Fruit fly (Drosophila melanogaster) whole organism, embryonic: Measurements from ENCODE around the gene Gnpat.

ENCODE experiments used
- CG10543 ChIP-seq: fragments of 200-800 bp; sonication (Bioruptor generic); optimal IDR thresholded peaks from 3 replicates; lab custom pipeline; 2017; ENCODE audit warnings: missing biosample characterization, mild to moderate bottlenecking, missing genetic modification characterization, moderate library complexity
- CG11456 ChIP-seq: fragments of 200-800 bp; sonication (Bioruptor generic); IDR thresholded peaks from 3 replicates; pipeline ENCODE4 v1.3.6; 2022; ENCODE audit warnings: missing biosample characterization, missing genetic modification characterization
- CG11723 ChIP-seq: fragments of 200-800 bp; sonication (Bioruptor generic); optimal IDR thresholded peaks from 2 replicates; lab custom pipeline; 2017; ENCODE audit warnings: missing biosample characterization, mild to moderate bottlenecking, missing genetic modification characterization
- CG1603 ChIP-seq: fragments of 200-800 bp; sonication (Bioruptor generic); optimal IDR thresholded peaks from 2 replicates; lab custom pipeline; 2019; ENCODE audit warnings: missing biosample characterization, mild to moderate bottlenecking, missing genetic modification characterization, moderate library complexity
- CG17829 ChIP-seq: fragments of 200-800 bp; optimal IDR thresholded peaks from 2 replicates; lab custom pipeline; 2019; ENCODE audit warnings: missing biosample characterization, mild to moderate bottlenecking, missing genetic modification characterization, moderate library complexity
- CG18476 ChIP-seq: fragments of 200-800 bp; sonication (Bioruptor generic); optimal IDR thresholded peaks from 2 replicates; lab custom pipeline; 2016; ENCODE audit warnings: missing biosample characterization, mild to moderate bottlenecking, missing genetic modification characterization
- CG31365 ChIP-seq: fragments of 200-800 bp; sonication (Bioruptor generic); optimal IDR thresholded peaks from 2 replicates; lab custom pipeline; 2018; ENCODE audit warnings: missing biosample characterization, mild to moderate bottlenecking, missing genetic modification characterization
- CG32772 ChIP-seq: fragments of 200-800 bp; sonication (Bioruptor generic); IDR thresholded peaks from 2 replicates; pipeline ENCODE4 v1.3.6; 2022; ENCODE audit warnings: missing biosample characterization, missing genetic modification characterization
- CG3838 ChIP-seq: fragments of 200-800 bp; sonication (Bioruptor generic); optimal IDR thresholded peaks from 3 replicates; lab custom pipeline; 2016; ENCODE audit warnings: missing biosample characterization, missing genetic modification characterization
- CG4617 ChIP-seq: fragments of 200-800 bp; sonication (Bioruptor generic); optimal IDR thresholded peaks from 3 replicates; lab custom pipeline; 2016; ENCODE audit warnings: missing biosample characterization, missing genetic modification characterization, borderline replicate concordance
- CG4820 ChIP-seq: fragments of 200-800 bp; sonication (Bioruptor generic); optimal IDR thresholded peaks from 3 replicates; lab custom pipeline; 2016; ENCODE audit warnings: missing biosample characterization, missing genetic modification characterization
- CG4854 ChIP-seq: fragments of 200-800 bp; sonication (Bioruptor generic); optimal IDR thresholded peaks from 2 replicates; lab custom pipeline; 2016; ENCODE audit warnings: missing biosample characterization, missing genetic modification characterization, inconsistent platforms
- CG7271 ChIP-seq: fragments of 200-800 bp; sonication (Bioruptor generic); optimal IDR thresholded peaks from 2 replicates; lab custom pipeline; 2018; ENCODE audit warnings: missing biosample characterization, mild to moderate bottlenecking, missing genetic modification characterization, moderate library complexity
- CG7372 ChIP-seq: fragments of 200-800 bp; sonication (Bioruptor generic); IDR thresholded peaks from 2 replicates; pipeline ENCODE4 v1.3.6; 2022; ENCODE audit warnings: missing biosample characterization, missing genetic modification characterization
- CG7556 ChIP-seq: fragments of 200-800 bp; sonication (Bioruptor generic); optimal IDR thresholded peaks from 2 replicates; lab custom pipeline; 2017; ENCODE audit warnings: missing biosample characterization, mild to moderate bottlenecking, missing genetic modification characterization
- CG7928 ChIP-seq: fragments of 200-800 bp; sonication (Bioruptor generic); optimal IDR thresholded peaks from 2 replicates; lab custom pipeline; 2017; ENCODE audit warnings: missing biosample characterization, mild to moderate bottlenecking, missing genetic modification characterization
- CG8478 ChIP-seq: fragments of >200 bp; optimal IDR thresholded peaks from 2 replicates; lab custom pipeline; 2018
- CoRest ChIP-seq: fragments of 200-800 bp; sonication (Bioruptor generic); optimal IDR thresholded peaks from 3 replicates; lab custom pipeline; 2018; ENCODE audit warnings: missing biosample characterization, mild to moderate bottlenecking, missing genetic modification characterization, moderate library complexity
- Deaf1 ChIP-seq: fragments of 200-800 bp; optimal IDR thresholded peaks from 3 replicates; lab custom pipeline; 2019; ENCODE audit warnings: missing biosample characterization, mild to moderate bottlenecking, missing genetic modification characterization, moderate library complexity
- Gsc ChIP-seq: fragments of 200-800 bp; sonication (Bioruptor generic); IDR thresholded peaks from 2 replicates; pipeline ENCODE4 v1.3.6; 2022; ENCODE audit warnings: missing biosample characterization, missing genetic modification characterization
- H15 ChIP-seq: fragments of 200-800 bp; sonication (Bioruptor generic); IDR thresholded peaks from 3 replicates; pipeline ENCODE4 v1.3.6; 2022; ENCODE audit warnings: missing biosample characterization, missing genetic modification characterization
- HmgD ChIP-seq: fragments of 200-800 bp; sonication (Bioruptor generic); optimal IDR thresholded peaks from 3 replicates; lab custom pipeline; 2016; ENCODE audit warnings: missing biosample characterization, missing genetic modification characterization
- Mes4 ChIP-seq: fragments of 200-800 bp; sonication (Bioruptor generic); optimal IDR thresholded peaks from 2 replicates; lab custom pipeline; 2016; ENCODE audit warnings: missing biosample characterization, missing genetic modification characterization
- Myb ChIP-seq: fragments of 200-800 bp; sonication (Bioruptor generic); optimal IDR thresholded peaks from 2 replicates; lab custom pipeline; 2016; ENCODE audit warnings: missing biosample characterization, missing genetic modification characterization
- NC2α ChIP-seq: fragments of 200-800 bp; sonication (Bioruptor generic); optimal IDR thresholded peaks from 2 replicates; lab custom pipeline; 2016; ENCODE audit warnings: missing biosample characterization, missing genetic modification characterization
- NfI ChIP-seq: fragments of 200-800 bp; sonication (Bioruptor generic); optimal IDR thresholded peaks from 3 replicates; lab custom pipeline; 2018; ENCODE audit warnings: missing biosample characterization, mild to moderate bottlenecking, missing genetic modification characterization, moderate library complexity
- Optix ChIP-seq: fragments of 200-800 bp; sonication (Bioruptor generic); IDR thresholded peaks from 3 replicates; pipeline ENCODE4 v1.3.6; 2022; ENCODE audit warnings: missing biosample characterization, missing genetic modification characterization
- Ptx1 ChIP-seq: fragments of 200-800 bp; sonication (Bioruptor generic); IDR thresholded peaks from 2 replicates; pipeline ENCODE4 v1.3.6; 2022; ENCODE audit warnings: missing biosample characterization, missing genetic modification characterization
- amos ChIP-seq: fragments of 200-800 bp; sonication (Bioruptor generic); IDR thresholded peaks from 2 replicates; pipeline ENCODE4 v1.3.6; 2022; ENCODE audit warnings: missing biosample characterization, missing genetic modification characterization; ENCODE audit not compliant: partially characterized antibody
- bsh ChIP-seq, 2 experiments: fragments of 200-800 bp; sonication (Bioruptor generic); optimal IDR thresholded peaks; 2 replicates each; lab custom pipeline; 2017 to 2018; ENCODE audit warnings: mild to moderate bottlenecking in 2 of 2, missing biosample characterization in 2 of 2, missing genetic modification characterization in 2 of 2, moderate library complexity in 1 of 2
- chif ChIP-seq, 2 experiments: fragments of 200-800 bp; sonication (Bioruptor generic); optimal IDR thresholded peaks; 3 replicates each; lab custom pipeline; 2016; ENCODE audit warnings: missing biosample characterization in 2 of 2, missing genetic modification characterization in 2 of 2
- crol ChIP-seq: fragments of 200-800 bp; sonication (Bioruptor generic); IDR thresholded peaks from 2 replicates; pipeline ENCODE4 v1.3.6; 2022; ENCODE audit warnings: missing biosample characterization, missing genetic modification characterization
- grn ChIP-seq: fragments of 200-800 bp; sonication (Bioruptor generic); optimal IDR thresholded peaks from 3 replicates; lab custom pipeline; 2017; ENCODE audit warnings: missing biosample characterization, missing genetic modification characterization
- gro ChIP-seq: fragments of 200-800 bp; sonication (Bioruptor generic); optimal IDR thresholded peaks from 2 replicates; lab custom pipeline; 2016; ENCODE audit warnings: missing biosample characterization, missing genetic modification characterization
- mld ChIP-seq: fragments of 200-800 bp; sonication (Bioruptor generic); IDR thresholded peaks from 3 replicates; pipeline ENCODE4 v1.3.6; 2022; ENCODE audit warnings: missing biosample characterization, missing genetic modification characterization; ENCODE audit not compliant: partially characterized antibody
- nerfin-2 ChIP-seq: fragments of 200-800 bp; sonication (Bioruptor generic); IDR thresholded peaks from 2 replicates; pipeline ENCODE4 v1.3.6; 2022; ENCODE audit warnings: missing biosample characterization, missing genetic modification characterization; ENCODE audit not compliant: partially characterized antibody
- nmo ChIP-seq: fragments of 200-800 bp; sonication (Bioruptor generic); optimal IDR thresholded peaks from 2 replicates; lab custom pipeline; 2018; ENCODE audit warnings: missing biosample characterization, mild to moderate bottlenecking, missing genetic modification characterization, moderate library complexity
- odd ChIP-seq: fragments of 200-800 bp; sonication (Bioruptor generic); optimal IDR thresholded peaks from 2 replicates; lab custom pipeline; 2017; ENCODE audit warnings: missing biosample characterization, mild to moderate bottlenecking, missing genetic modification characterization
- onecut ChIP-seq: fragments of 200-800 bp; sonication (Bioruptor generic); IDR thresholded peaks from 2 replicates; pipeline ENCODE4 v1.3.6; 2022; ENCODE audit warnings: missing biosample characterization, missing genetic modification characterization
- pb ChIP-seq: fragments of 200-800 bp; sonication (Bioruptor generic); optimal IDR thresholded peaks from 3 replicates; lab custom pipeline; 2016; ENCODE audit warnings: missing biosample characterization, missing genetic modification characterization
- prd ChIP-seq, 3 experiments: fragments of >200 bp in 2 of 3; fragments of 200-800 bp in 1 of 3; sonication (Bioruptor generic) in 1 of 3; optimal IDR thresholded peaks in 2 of 3; IDR thresholded peaks in 1 of 3; 2 replicates in 2 of 3; 3 replicates in 1 of 3; pipeline versions ENCODE4 v1.3.6 to Lab custom; 2017 to 2022; ENCODE audit warnings: missing biosample characterization in 1 of 3, missing genetic modification characterization in 1 of 3
- pros ChIP-seq: fragments of 200-800 bp; sonication (Bioruptor generic); optimal IDR thresholded peaks from 3 replicates; lab custom pipeline; 2019; ENCODE audit warnings: missing biosample characterization, mild to moderate bottlenecking, missing genetic modification characterization, moderate library complexity
- salm ChIP-seq: fragments of 200-800 bp; sonication (Bioruptor generic); optimal IDR thresholded peaks from 2 replicates; lab custom pipeline; 2018; ENCODE audit warnings: missing biosample characterization, mild to moderate bottlenecking, missing genetic modification characterization
- seq ChIP-seq: fragments of 200-800 bp; sonication (Bioruptor generic); IDR thresholded peaks from 2 replicates; pipeline ENCODE4 v1.3.6; 2022; ENCODE audit warnings: missing biosample characterization, missing genetic modification characterization
- ssp ChIP-seq: fragments of 200-800 bp; sonication (Bioruptor generic); IDR thresholded peaks from 2 replicates; pipeline ENCODE4 v1.3.6; 2022; ENCODE audit warnings: missing biosample characterization, missing genetic modification characterization
- stc ChIP-seq: fragments of 200-800 bp; sonication (Bioruptor generic); IDR thresholded peaks from 2 replicates; pipeline ENCODE4 v1.3.6; 2022; ENCODE audit warnings: missing biosample characterization, missing genetic modification characterization
- tio ChIP-seq: fragments of 200-800 bp; sonication (Bioruptor generic); optimal IDR thresholded peaks from 2 replicates; lab custom pipeline; 2017; ENCODE audit warnings: missing biosample characterization, missing genetic modification characterization, inconsistent platforms
- tup ChIP-seq: fragments of 200-800 bp; sonication (Bioruptor generic); optimal IDR thresholded peaks from 2 replicates; lab custom pipeline; 2016; ENCODE audit warnings: missing biosample characterization, mild to moderate bottlenecking, missing genetic modification characterization, moderate library complexity
- wor ChIP-seq: fragments of 200-800 bp; sonication (Bioruptor generic); IDR thresholded peaks from 2 replicates; pipeline ENCODE4 v1.3.6; 2022; ENCODE audit warnings: missing biosample characterization, missing genetic modification characterization
- z ChIP-seq: fragments of 200-800 bp; sonication (Bioruptor generic); IDR thresholded peaks from 3 replicates; pipeline ENCODE4 v1.3.6; 2022; ENCODE audit warnings: missing biosample characterization, missing genetic modification characterization

Gnpat gene

DNA sequence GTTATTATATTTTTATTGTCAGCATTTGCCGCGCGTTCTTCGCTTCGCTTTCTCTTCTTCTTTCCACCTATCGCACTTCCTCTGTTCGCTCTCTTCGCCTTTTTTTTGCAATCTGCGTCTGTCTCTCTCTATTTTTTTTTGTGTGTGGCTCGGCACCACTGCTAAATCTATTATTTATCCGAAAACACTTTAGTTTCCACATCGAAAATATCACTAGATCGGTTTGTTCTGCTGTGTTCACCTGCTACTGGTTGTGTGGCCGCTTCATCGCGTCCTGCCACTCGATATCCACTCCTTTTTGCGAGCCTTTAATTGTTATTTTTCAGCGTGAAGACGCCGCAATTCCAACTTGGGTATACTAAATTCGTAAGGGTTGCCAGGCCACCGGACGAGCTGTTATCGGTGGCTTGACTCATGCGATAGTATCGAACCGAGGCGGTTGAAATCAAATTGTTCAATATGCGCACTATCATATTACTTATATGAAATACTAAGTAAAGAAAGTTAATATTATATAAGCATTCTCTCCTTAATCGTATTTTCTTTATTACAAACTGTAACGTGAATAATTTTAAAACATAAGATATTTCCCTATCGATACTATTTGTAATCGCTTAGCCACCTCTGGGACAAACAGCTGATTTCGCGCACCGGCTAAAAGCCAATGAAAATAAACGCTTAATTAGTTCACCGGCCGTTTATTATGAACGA lies 8.1 kb downstream of the Gnpat start, which contains the start of the genes XNP, CG42488 and CG5116 (continued):
- no peak for TF ChIP-seq salm (tag; lab: Kevin White, UChicago)
- peak; percentile 57 for TF ChIP-seq NfI
- TF ChIP-seq CG11723: no peak
- 0 out of 2 replicates have a peak, but pooled peaks have one; percentile 6 for TF ChIP-seq seq (GFP tag; lab: Robert Waterston, UW)
- 0 out of 2 replicates have a peak, but pooled peaks have one; percentile 46 for TF ChIP-seq ssp
- no peak for TF ChIP-seq NC2α (GFP tag; lab: Kevin White, UChicago)
- TF ChIP-seq onecut: no peak
- no peak for TF ChIP-seq wor (GFP tag; lab: Robert Waterston, UW)
- peak; percentile 43 for TF ChIP-seq CG18476 (GFP tag; lab: Kevin White, UChicago)
- TF ChIP-seq CG8478 (lab: Kevin White, UChicago): no peak
- peak; percentile 43 for TF ChIP-seq CG7372 (GFP tag; lab: Robert Waterston, UW)
- peak; percentile 9 for TF ChIP-seq CG4820 (GFP tag; lab: Kevin White, UChicago)
- TF ChIP-seq CG1603: no peak
- peak; percentile 19 for TF ChIP-seq tup (GFP tag; lab: Kevin White, UChicago)
- no peak for TF ChIP-seq z (GFP tag; lab: Robert Waterston, UW)
- no peak for TF ChIP-seq grn (GFP tag; lab: Kevin White, UChicago)
- peak; percentile 98 for TF ChIP-seq nerfin-2
- TF ChIP-seq chif (GFP tag; optimal IDR thresholded peaks at IDR 0.05; lab: Kevin White, UChicago): peak in 1 of 2 experiments; percentile 25
- TF ChIP-seq prd (optimal IDR thresholded peaks at IDR 0.05; lab: Kevin White, UChicago): no peak
- peak; percentile 62 for TF ChIP-seq prd (GFP tag; IDR thresholded peaks at IDR 0.05; lab: Robert Waterston, UW)
- no peak for TF ChIP-seq CG7928 (GFP tag; lab: Kevin White, UChicago)
- TF ChIP-seq Gsc (GFP tag; lab: Robert Waterston, UW): no peak
- TF ChIP-seq CG17829 (tag; lab: Kevin White, UChicago): peak; percentile 66
- TF ChIP-seq CG31365 (tag; lab: Kevin White, UChicago): no peak
- peak; percentile 29 for TF ChIP-seq Myb
- TF ChIP-seq stc (GFP tag; lab: Robert Waterston, UW): no peak
- TF ChIP-seq tio: no peak
- TF ChIP-seq CG4854 (GFP tag; lab: Kevin White, UChicago): peak; percentile 2
- no peak for TF ChIP-seq CG7556
- no peak for TF ChIP-seq crol (GFP tag; lab: Robert Waterston, UW)
- peak; percentile 94 for TF ChIP-seq mld (GFP tag; lab: Robert Waterston, UW)
- peak; percentile 62 for TF ChIP-seq Ptx1
- no peak for TF ChIP-seq Optix
- peak; percentile 65; the same call in 1 of the 3 replicates for TF ChIP-seq CG11456 (GFP tag; lab: Robert Waterston, UW)
- TF ChIP-seq HmgD: peak; percentile 3
- TF ChIP-seq CG10543 (GFP tag; lab: Kevin White, UChicago): peak; percentile 72
- no peak for TF ChIP-seq CG32772 (GFP tag; lab: Robert Waterston, UW)
- peak; percentile 70 for TF ChIP-seq CoRest (tag; lab: Kevin White, UChicago)
- no peak for TF ChIP-seq H15 (GFP tag; lab: Robert Waterston, UW)
- TF ChIP-seq Mes4 (GFP tag; lab: Kevin White, UChicago): no peak
- no peak for TF ChIP-seq gro (GFP tag; lab: Kevin White, UChicago)
- peak; percentile 27 to 88 for TF ChIP-seq bsh (GFP tag; optimal IDR thresholded peaks at IDR 0.05; lab: Kevin White, UChicago)
- TF ChIP-seq Deaf1 (tag; lab: Kevin White, UChicago): no peak
- peak; percentile 82 for TF ChIP-seq nmo (GFP tag; lab: Kevin White, UChicago)
- no peak for TF ChIP-seq odd (GFP tag; lab: Kevin White, UChicago)
- TF ChIP-seq CG4617 (GFP tag; lab: Kevin White, UChicago): peak; percentile 48
- TF ChIP-seq amos (GFP tag; lab: Robert Waterston, UW): peak; percentile 97
- no peak for TF ChIP-seq pros (GFP tag; lab: Kevin White, UChicago)
- TF ChIP-seq CG3838: no peak
- no peak for TF ChIP-seq CG7271 (tag; lab: Kevin White, UChicago)
- TF ChIP-seq pb (GFP tag; lab: Kevin White, UChicago): no peak
